Worm (Caenorhabditis elegans) whole organism, L3 larva: ENCODE data around the gene C36B7.4.

ENCODE experiments used
- ZK546.5 ChIP-seq: sonication (generic microtip); optimal IDR thresholded peaks from 2 replicates; lab custom pipeline; 2017; ENCODE audit warnings: missing biosample characterization, missing genetic modification characterization
- aly-2 ChIP-seq: fragments of 150-350 bp; optimal IDR thresholded peaks from 2 replicates; lab custom pipeline; 2014; ENCODE audit warnings: missing biosample characterization, missing genetic modification characterization
- ceh-16 ChIP-seq: sonication (generic microtip); optimal IDR thresholded peaks from 2 replicates; lab custom pipeline; 2017; ENCODE audit warnings: missing biosample characterization, missing genetic modification characterization
- ceh-9 ChIP-seq: sonication (generic microtip); optimal IDR thresholded peaks from 2 replicates; lab custom pipeline; 2018; ENCODE audit warnings: missing biosample characterization, missing genetic modification characterization
- elt-3 ChIP-seq, 3 experiments: fragments of 150-350 bp in 1 of 3; sonication (generic microtip) in 2 of 3; optimal IDR thresholded peaks; 2 replicates in 2 of 3; 4 replicates in 1 of 3; lab custom pipeline; 2014 to 2017; ENCODE audit warnings: missing biosample characterization in 3 of 3, missing genetic modification characterization in 3 of 3
- fkh-2 ChIP-seq: fragments of 150-350 bp; optimal IDR thresholded peaks from 2 replicates; lab custom pipeline; 2014; ENCODE audit warnings: missing biosample characterization, missing genetic modification reagents, missing genetic modification characterization
- fos-1 ChIP-seq: fragments of 150-350 bp; optimal IDR thresholded peaks from 2 replicates; lab custom pipeline; 2014; ENCODE audit warnings: missing biosample characterization, missing genetic modification characterization
- nfya-1 ChIP-seq: sonication (generic microtip); optimal IDR thresholded peaks from 2 replicates; lab custom pipeline; 2017; ENCODE audit warnings: missing genetic modification characterization, mild to moderate bottlenecking, missing compliant biosample characterization, antibody characterized with exemption, moderate library complexity; ENCODE audit not compliant: insufficient read depth
- nhr-237 ChIP-seq: fragments of 150-350 bp; optimal IDR thresholded peaks from 2 replicates; lab custom pipeline; 2014; ENCODE audit warnings: missing biosample characterization, missing genetic modification characterization
- nhr-77 ChIP-seq: fragments of 150-350 bp; optimal IDR thresholded peaks from 2 replicates; lab custom pipeline; 2014; ENCODE audit warnings: missing biosample characterization, missing genetic modification characterization
- pha-4 ChIP-seq: fragments of 150-350 bp; optimal IDR thresholded peaks from 2 replicates; lab custom pipeline; 2014; ENCODE audit warnings: missing biosample characterization, missing genetic modification reagents, missing genetic modification characterization
- unc-62 ChIP-seq: fragments of 150-350 bp; sonication (generic microtip); optimal IDR thresholded peaks from 4 replicates; lab custom pipeline; 2014; ENCODE audit warnings: missing biosample characterization, missing genetic modification reagents, missing genetic modification characterization
- ztf-11 ChIP-seq: fragments of 150-350 bp; optimal IDR thresholded peaks from 2 replicates; lab custom pipeline; 2014; ENCODE audit warnings: missing biosample characterization, missing genetic modification characterization

DNA sequence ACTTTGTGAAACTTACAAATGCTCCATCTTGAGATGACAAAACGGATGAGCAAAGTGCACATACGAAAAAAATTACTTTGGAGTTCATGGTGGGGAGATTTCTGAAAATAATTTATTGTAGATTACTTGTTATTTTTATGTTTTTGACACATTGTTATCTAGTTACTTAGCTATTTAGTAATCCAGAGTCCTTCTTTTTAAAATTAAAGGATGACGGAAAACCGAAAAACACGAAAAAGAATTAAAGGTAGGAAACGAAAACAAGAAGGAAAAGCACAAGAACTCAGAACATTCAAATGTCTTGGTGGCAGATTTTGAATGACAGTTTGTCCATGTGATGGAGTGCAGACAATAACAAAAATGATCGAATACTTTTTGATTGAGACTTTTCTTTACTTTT lies 31.1 kb upstream of the C36B7.4 start, which contains the start of gene hen-1:
- TF ChIP-seq aly-2 (tag; lab: Kevin White, UChicago) = no peak
- TF ChIP-seq nhr-237 = no peak
- TF ChIP-seq pha-4 (tag; lab: Kevin White, UChicago) = no peak
- no peak for TF ChIP-seq ZK546.5 (tag; lab: Kevin White, UChicago)
- no peak for TF ChIP-seq ceh-9 (tag; lab: Kevin White, UChicago)
- TF ChIP-seq ztf-11 (tag; lab: Kevin White, UChicago) = no peak
- no peak for TF ChIP-seq fkh-2 (tag; lab: Kevin White, UChicago)
- no peak for TF ChIP-seq unc-62 (GFP tag; lab: Kevin White, UChicago)
- no peak for TF ChIP-seq ceh-16 (tag; lab: Kevin White, UChicago)
- TF ChIP-seq nhr-77 = no peak
- TF ChIP-seq nfya-1 (tag; lab: Kevin White, UChicago) = no peak
- no peak for TF ChIP-seq fos-1 (tag; lab: Kevin White, UChicago)
- no peak for TF ChIP-seq elt-3 (tag; optimal IDR thresholded peaks at IDR 0.05; lab: Kevin White, UChicago)
